ENCODE assay signal across 4 fruit fly cellular contexts in the genomic region with DNA sequence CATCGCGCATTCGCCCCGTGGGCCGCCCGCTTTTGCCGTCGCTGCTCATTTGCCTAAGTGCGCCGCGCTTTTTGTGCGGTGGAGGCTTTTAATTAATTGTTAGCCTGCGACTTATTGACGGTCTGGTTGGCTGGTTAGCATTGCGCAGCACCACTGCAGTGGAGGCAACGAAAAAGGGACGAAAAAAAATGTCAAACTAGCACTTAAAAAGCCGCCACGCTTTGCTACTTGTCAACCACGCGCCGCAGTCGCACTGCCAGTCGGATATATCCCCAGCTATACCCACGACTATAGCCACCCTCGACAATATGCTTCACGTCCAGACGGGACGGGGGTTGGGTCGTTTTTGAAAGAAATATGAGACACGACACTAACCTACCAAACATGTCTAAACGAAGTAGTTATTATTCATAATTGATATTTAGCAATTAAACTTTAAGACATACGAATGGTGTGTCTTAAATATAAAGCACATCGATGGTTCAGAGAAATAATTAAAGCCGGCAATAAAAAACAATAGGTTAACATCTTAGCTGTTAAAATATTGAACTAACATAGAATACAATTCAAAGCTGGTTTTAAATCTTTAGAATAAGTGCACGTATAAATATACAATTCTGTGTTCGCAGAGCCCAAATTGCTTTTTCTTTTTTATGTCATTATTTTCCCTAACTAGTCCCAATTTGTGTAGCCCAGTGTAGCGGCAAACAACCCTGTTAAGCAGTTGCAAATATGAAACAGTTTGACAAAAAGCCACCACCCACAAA.
A peak's percentile ranks its signal among the peaks of the same experiment; 100 is the strongest.
TF ChIP-seq lines count a peak whose summit lies in the region.

No protein-coding gene starts in this region.

- TF ChIP-seq CTCF in whole organism, embryonic (GFP tag; optimal IDR thresholded peaks at IDR 0.05; lab: Kevin White, UChicago) = no peak

TF ChIP-seq in whole organism, embryonic, 481 proteins besides CTCF, POLR2A, EP300 and RAD21 (continues in another document):
- TF ChIP-seq CG3281 (GFP tag; optimal IDR thresholded peaks at IDR 0.05; lab: Kevin White, UChicago) = no peak
- no peak for TF ChIP-seq pita (GFP tag; optimal IDR thresholded peaks at IDR 0.05; lab: Kevin White, UChicago)
- TF ChIP-seq CG33213 (GFP tag; optimal IDR thresholded peaks at IDR 0.05; lab: Kevin White, UChicago) = no peak
- TF ChIP-seq Dek (tag; optimal IDR thresholded peaks at IDR 0.05; lab: Kevin White, UChicago) = no peak
- TF ChIP-seq Jarid2 (GFP tag; optimal IDR thresholded peaks at IDR 0.05; lab: Kevin White, UChicago) = no peak
- TF ChIP-seq ATbp (GFP tag; optimal IDR thresholded peaks at IDR 0.05; lab: Kevin White, UChicago) = peak; percentile 9
- TF ChIP-seq Drgx (GFP tag; IDR thresholded peaks at IDR 0.05; lab: Robert Waterston, UW) = no peak
- TF ChIP-seq HmgZ (tag; optimal IDR thresholded peaks at IDR 0.05; lab: Kevin White, UChicago) = no peak
- peak; percentile 47; the same call in 1 of the 2 replicates for TF ChIP-seq Xrp1 (GFP tag; IDR thresholded peaks at IDR 0.05; lab: Robert Waterston, UW)
- no peak for TF ChIP-seq fu2 (GFP tag; optimal IDR thresholded peaks at IDR 0.05; lab: Kevin White, UChicago)
- TF ChIP-seq Mad (GFP tag; optimal IDR thresholded peaks at IDR 0.05; lab: Kevin White, UChicago) = no peak
- TF ChIP-seq Trl (optimal IDR thresholded peaks at IDR 0.05; lab: Kevin White, UChicago) = no peak
- no peak for TF ChIP-seq Trl (GFP tag; optimal IDR thresholded peaks at IDR 0.05; lab: Kevin White, UChicago)
- no peak for TF ChIP-seq CG1024 (GFP tag; IDR thresholded peaks at IDR 0.05; lab: Robert Waterston, UW)
- TF ChIP-seq ranshi (GFP tag; IDR thresholded peaks at IDR 0.05; lab: Robert Waterston, UW) = no peak
- TF ChIP-seq CG3838 (GFP tag; optimal IDR thresholded peaks at IDR 0.05; lab: Kevin White, UChicago) = no peak
- TF ChIP-seq CG12155 (GFP tag; optimal IDR thresholded peaks at IDR 0.05; lab: Kevin White, UChicago) = no peak
- TF ChIP-seq nau (GFP tag; optimal IDR thresholded peaks at IDR 0.05; lab: Kevin White, UChicago) = peak; percentile 31
- TF ChIP-seq CG12071 (GFP tag; optimal IDR thresholded peaks at IDR 0.05; lab: Kevin White, UChicago) = no peak
- no peak for TF ChIP-seq nerfin-2 (GFP tag; IDR thresholded peaks at IDR 0.05; lab: Robert Waterston, UW; ENCODE audit: partially characterized antibody)
- no peak for TF ChIP-seq CG9817 (tag; optimal IDR thresholded peaks at IDR 0.05; lab: Kevin White, UChicago)

TF ChIP-seq in whole organism, prepupa, 60 proteins besides CTCF, POLR2A, EP300 and RAD21:
- TF ChIP-seq fkh (GFP tag; optimal IDR thresholded peaks at IDR 0.05; lab: Kevin White, UChicago) = no peak
- TF ChIP-seq Blimp-1 (GFP tag; optimal IDR thresholded peaks at IDR 0.05; lab: Kevin White, UChicago) = no peak
- TF ChIP-seq esn (GFP tag; optimal IDR thresholded peaks at IDR 0.05; lab: Kevin White, UChicago) = peak; percentile 18
- TF ChIP-seq Eip75B (GFP tag; optimal IDR thresholded peaks at IDR 0.05; lab: Kevin White, UChicago) = no peak
- TF ChIP-seq svp (GFP tag; lab: Kevin White, UChicago) = peak; percentile 62
- TF ChIP-seq net (GFP tag; optimal IDR thresholded peaks at IDR 0.05; lab: Kevin White, UChicago) = no peak
- TF ChIP-seq CG7368 (GFP tag; optimal IDR thresholded peaks at IDR 0.05; lab: Kevin White, UChicago) = no peak
- TF ChIP-seq CG3919 (GFP tag; optimal IDR thresholded peaks at IDR 0.05; lab: Kevin White, UChicago) = no peak
- TF ChIP-seq Eip93F (GFP tag; optimal IDR thresholded peaks at IDR 0.05; lab: Kevin White, UChicago) = no peak
- TF ChIP-seq CG6792 (GFP tag; optimal IDR thresholded peaks at IDR 0.05; lab: Kevin White, UChicago) = no peak
- peak; percentile 51 for TF ChIP-seq Eip78C (GFP tag; lab: Kevin White, UChicago)
- peak; percentile 22 for TF ChIP-seq Met (GFP tag; optimal IDR thresholded peaks at IDR 0.05; lab: Kevin White, UChicago)
- no peak for TF ChIP-seq eg (GFP tag; IDR thresholded peaks at IDR 0.05; lab: Robert Waterston, UW)
- TF ChIP-seq achi (GFP tag; optimal IDR thresholded peaks at IDR 0.05; lab: Kevin White, UChicago) = no peak
- no peak for TF ChIP-seq vri (GFP tag; optimal IDR thresholded peaks at IDR 0.05; lab: Kevin White, UChicago)
- no peak for TF ChIP-seq lz (GFP tag; optimal IDR thresholded peaks at IDR 0.05; lab: Kevin White, UChicago)

TF ChIP-seq in whole organism, pupa, 21 proteins besides CTCF, POLR2A, EP300 and RAD21:
- TF ChIP-seq gl (tag; optimal IDR thresholded peaks at IDR 0.05; lab: Kevin White, UChicago) (no peak), CG8159 (tag; optimal IDR thresholded peaks at IDR 0.05; lab: Kevin White, UChicago) (peak; percentile 36)
TF ChIP-seq in whole organism, pupa: peak in this region for 1.

TF ChIP-seq in whole organism, wandering third instar larva, 38 proteins besides CTCF, POLR2A, EP300 and RAD21:
- no peak for TF ChIP-seq brk (GFP tag; optimal IDR thresholded peaks at IDR 0.05; lab: Kevin White, UChicago)
- no peak for TF ChIP-seq GATAd (GFP tag; optimal IDR thresholded peaks at IDR 0.05; lab: Kevin White, UChicago)
- peak; percentile 7 for TF ChIP-seq HLH106 (tag; optimal IDR thresholded peaks at IDR 0.05; lab: Kevin White, UChicago)
- TF ChIP-seq Sp1 (GFP tag; optimal IDR thresholded peaks at IDR 0.05; lab: Kevin White, UChicago) = peak; percentile 26
- no peak for TF ChIP-seq jim (GFP tag; optimal IDR thresholded peaks at IDR 0.05; lab: Kevin White, UChicago)
- peak in 1 of 2 experiments; percentile 14 for TF ChIP-seq foxo (GFP tag; optimal IDR thresholded peaks at IDR 0.05; lab: Kevin White, UChicago)
- TF ChIP-seq CG32264 (GFP tag; optimal IDR thresholded peaks at IDR 0.05; lab: Kevin White, UChicago) = no peak
- no peak for TF ChIP-seq tai (GFP tag; optimal IDR thresholded peaks at IDR 0.05; lab: Kevin White, UChicago)
TF ChIP-seq in whole organism, wandering third instar larva: peak in this region for 3.
